Worm (Caenorhabditis elegans) whole organism, midembryonic: ENCODE data around the gene Y48C3A.5.

Source experiments
- T22C8.4 ChIP-seq: fragments of 200-800 bp; sonication (Bioruptor generic); IDR thresholded peaks from 2 replicates; pipeline ENCODE4 v1.3.6; 2022; ENCODE audit warnings: missing genetic modification characterization, missing compliant biosample characterization
- cog-1 ChIP-seq: sonication (generic microtip); optimal IDR thresholded peaks from 2 replicates; lab custom pipeline; 2016; ENCODE audit warnings: missing genetic modification characterization, missing compliant biosample characterization
- flt-1 ChIP-seq: fragments of 200-800 bp; sonication (Bioruptor generic); IDR thresholded peaks from 2 replicates; pipeline ENCODE4 v1.3.6; 2022; ENCODE audit warnings: missing genetic modification characterization, missing compliant biosample characterization
- klf-2 ChIP-seq: fragments of 200-800 bp; sonication (Bioruptor generic); conservative IDR thresholded peaks from 2 replicates; pipeline ENCODE4 v1.3.6; 2022; ENCODE audit warnings: missing genetic modification reagents, missing genetic modification characterization, missing compliant biosample characterization
- med-1 ChIP-seq: sonication (generic microtip); optimal IDR thresholded peaks from 2 replicates; lab custom pipeline; 2017; ENCODE audit warnings: missing genetic modification characterization, mild to moderate bottlenecking, missing compliant biosample characterization, antibody characterized with exemption, missing genetic modification reagents; ENCODE audit not compliant: insufficient read depth
- ref-1 ChIP-seq: fragments of 200-800 bp; sonication (Bioruptor generic); conservative IDR thresholded peaks from 2 replicates; pipeline ENCODE4 v1.3.6; 2022; ENCODE audit warnings: missing genetic modification reagents, missing genetic modification characterization, missing compliant biosample characterization
- tab-1 ChIP-seq: fragments of 200-800 bp; sonication (Bioruptor generic); IDR thresholded peaks from 2 replicates; pipeline ENCODE4 v1.3.6; 2022; ENCODE audit warnings: missing genetic modification characterization, missing compliant biosample characterization
- ztf-23 ChIP-seq: fragments of 200-800 bp; sonication (Bioruptor generic); IDR thresholded peaks from 2 replicates; pipeline ENCODE4 v1.3.6; 2022; ENCODE audit warnings: missing genetic modification reagents, missing genetic modification characterization, missing compliant biosample characterization
- ztf-29 ChIP-seq: fragments of 200-800 bp; sonication (Bioruptor generic); IDR thresholded peaks from 2 replicates; pipeline ENCODE4 v1.3.6; 2022; ENCODE audit warnings: missing genetic modification reagents, missing genetic modification characterization, missing compliant biosample characterization

The Y48C3A.5 gene

ce11 chrII:13260540-13260939, 10.3 kb upstream of the Y48C3A.5 start:
- TF ChIP-seq T22C8.4 (GFP tag; lab: Robert Waterston, UW) (no peak), klf-2 (no peak), tab-1 (GFP tag; lab: Robert Waterston, UW) (no peak), flt-1 (no peak), ztf-29 (GFP tag; lab: Robert Waterston, UW) (no peak), ztf-23 (GFP tag; lab: Robert Waterston, UW) (no peak), ref-1 (GFP tag; lab: Robert Waterston, UW) (no peak), cog-1 (tag; lab: Kevin White, UChicago) (no peak)

ce11 chrII:13267305-13267704, 3.6 kb upstream of the Y48C3A.5 start:
- TF ChIP-seq ztf-29 (GFP tag; lab: Robert Waterston, UW) (no peak), ztf-23 (GFP tag; lab: Robert Waterston, UW) (no peak), tab-1 (GFP tag; lab: Robert Waterston, UW) (no peak), cog-1 (tag; lab: Kevin White, UChicago) (no peak), T22C8.4 (GFP tag; lab: Robert Waterston, UW) (no peak), klf-2 (no peak), flt-1 (no peak), ref-1 (GFP tag; lab: Robert Waterston, UW) (no peak), med-1 (no peak)

- TF ChIP-seq ztf-23 (GFP tag; lab: Robert Waterston, UW), result no peak
- TF ChIP-seq ztf-29 (GFP tag; lab: Robert Waterston, UW), result no peak
- TF ChIP-seq tab-1 (GFP tag; lab: Robert Waterston, UW), result no peak
- no peak for TF ChIP-seq klf-2
- no peak for TF ChIP-seq T22C8.4 (GFP tag; lab: Robert Waterston, UW)
- TF ChIP-seq cog-1 (tag; lab: Kevin White, UChicago), result no peak
- no peak for TF ChIP-seq med-1
- no peak for TF ChIP-seq flt-1
- TF ChIP-seq ref-1 (GFP tag; lab: Robert Waterston, UW), result no peak
These were observed 7.3 kb downstream of the Y48C3A.5 start for ce11 chrII:13278214-13278613.

ce11 chrII:13278716-13279115, 7.8 kb downstream of the Y48C3A.5 start:
- TF ChIP-seq ref-1 (GFP tag; lab: Robert Waterston, UW) (no peak), ztf-29 (GFP tag; lab: Robert Waterston, UW) (no peak), flt-1 (no peak), med-1 (no peak), klf-2 (no peak), cog-1 (tag; lab: Kevin White, UChicago) (no peak), T22C8.4 (GFP tag; lab: Robert Waterston, UW) (no peak), ztf-23 (GFP tag; lab: Robert Waterston, UW) (no peak), tab-1 (GFP tag; lab: Robert Waterston, UW) (no peak)

- TF ChIP-seq cog-1 (tag; lab: Kevin White, UChicago), result no peak
- TF ChIP-seq ref-1 (GFP tag; lab: Robert Waterston, UW), result no peak
- TF ChIP-seq flt-1, result no peak
- TF ChIP-seq klf-2, result no peak
- TF ChIP-seq ztf-23 (GFP tag; lab: Robert Waterston, UW), result no peak
- no peak for TF ChIP-seq tab-1 (GFP tag; lab: Robert Waterston, UW)
These were observed 8.6 kb downstream of the Y48C3A.5 start for ce11 chrII:13279216-13280123.

DNA sequence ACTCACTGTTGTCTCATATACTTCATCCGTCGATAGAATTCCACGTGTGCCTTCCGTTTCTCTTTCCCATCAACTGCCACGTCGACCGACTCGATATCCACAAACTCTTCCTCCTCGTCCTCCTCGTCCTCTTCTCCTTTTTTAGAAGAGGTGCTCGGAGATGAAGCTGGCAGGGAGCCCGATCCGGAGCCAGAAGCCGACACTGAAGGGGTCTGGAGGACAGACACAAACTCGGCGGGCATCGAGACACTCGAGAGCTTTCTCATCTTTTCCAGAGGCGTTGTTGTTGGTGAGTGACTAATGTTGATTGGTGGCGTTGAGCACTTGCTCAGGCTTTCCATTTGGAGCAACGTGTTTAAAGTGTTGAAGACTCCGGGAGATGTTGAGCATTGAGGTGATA, 11.7 kb downstream of the Y48C3A.5 start:
- no peak for TF ChIP-seq flt-1
- no peak for TF ChIP-seq ztf-23 (GFP tag; lab: Robert Waterston, UW)
- no peak for TF ChIP-seq ztf-29 (GFP tag; lab: Robert Waterston, UW)
- TF ChIP-seq T22C8.4 (GFP tag; lab: Robert Waterston, UW), result no peak
- no peak for TF ChIP-seq ref-1 (GFP tag; lab: Robert Waterston, UW)
- no peak for TF ChIP-seq med-1
- TF ChIP-seq klf-2, result no peak
- no peak for TF ChIP-seq cog-1 (tag; lab: Kevin White, UChicago)
- TF ChIP-seq tab-1 (GFP tag; lab: Robert Waterston, UW), result no peak

- no peak for TF ChIP-seq med-1
- TF ChIP-seq flt-1, result no peak
- TF ChIP-seq klf-2, result no peak
- TF ChIP-seq ztf-29 (GFP tag; lab: Robert Waterston, UW), result no peak
- TF ChIP-seq T22C8.4 (GFP tag; lab: Robert Waterston, UW), result no peak
- no peak for TF ChIP-seq ref-1 (GFP tag; lab: Robert Waterston, UW)
- no peak for TF ChIP-seq cog-1 (tag; lab: Kevin White, UChicago)
- TF ChIP-seq ztf-23 (GFP tag; lab: Robert Waterston, UW), result no peak
- TF ChIP-seq tab-1 (GFP tag; lab: Robert Waterston, UW), result no peak
These were observed 12.6 kb downstream of the Y48C3A.5 start for ce11 chrII:13283486-13283885.

- TF ChIP-seq med-1, result no peak
- TF ChIP-seq ref-1 (GFP tag; lab: Robert Waterston, UW), result no peak
- TF ChIP-seq flt-1, result no peak
- no peak for TF ChIP-seq klf-2
- no peak for TF ChIP-seq T22C8.4 (GFP tag; lab: Robert Waterston, UW)
These were observed 13.3 kb downstream of the Y48C3A.5 start for ce11 chrII:13284148-13284547.

- TF ChIP-seq ztf-29 (GFP tag; lab: Robert Waterston, UW), result no peak
- TF ChIP-seq T22C8.4 (GFP tag; lab: Robert Waterston, UW), result no peak
- TF ChIP-seq flt-1, result no peak
- TF ChIP-seq klf-2, result no peak
- TF ChIP-seq med-1, result no peak
- TF ChIP-seq ztf-23 (GFP tag; lab: Robert Waterston, UW), result no peak
- no peak for TF ChIP-seq cog-1 (tag; lab: Kevin White, UChicago)
- no peak for TF ChIP-seq ref-1 (GFP tag; lab: Robert Waterston, UW)
These were observed 14.9 kb downstream of the Y48C3A.5 start, which contains the start of gene ztf-22 for ce11 chrII:13285729-13286128. Gene ztf-22, minus strand, starts transcription at chrII:13285829.

DNA sequence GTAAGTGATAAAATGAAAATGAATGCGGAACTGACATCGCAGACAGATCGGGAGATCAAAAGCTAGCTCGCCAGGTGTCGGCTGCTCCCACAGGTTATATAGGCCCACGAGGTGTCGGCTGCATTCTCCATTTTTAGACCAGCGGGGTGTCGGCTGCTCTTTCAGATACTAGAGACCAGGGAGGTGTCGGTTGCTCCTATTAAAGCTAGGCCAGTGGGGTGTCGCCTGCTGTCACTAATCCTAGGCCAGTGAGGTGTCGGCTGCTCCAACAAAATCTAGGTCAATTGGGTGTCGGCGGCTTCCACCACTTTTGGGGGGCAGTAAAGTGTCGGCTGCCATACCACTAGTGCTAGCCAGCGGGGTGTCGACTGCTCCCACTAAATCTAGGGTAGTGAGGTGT, 19.0 kb downstream of the Y48C3A.5 start:
- TF ChIP-seq cog-1 (tag; lab: Kevin White, UChicago) (no peak), tab-1 (GFP tag; lab: Robert Waterston, UW) (0 out of 2 replicates have a peak, but pooled peaks have one; percentile 17), T22C8.4 (GFP tag; lab: Robert Waterston, UW) (no peak)
